Fruit fly (Drosophila melanogaster): ENCODE results near the gene CG42481.

The CG42481 gene

dm6 chr3L:13295675-13296074 is 3.1 kb downstream of the CG42481 start:
- TF ChIP-seq CG33017 (tag; optimal IDR thresholded peaks at IDR 0.05) = no peak
- TF ChIP-seq CG7045 (GFP tag; optimal IDR thresholded peaks at IDR 0.05) = no peak
- no peak for TF ChIP-seq ovo (GFP tag; optimal IDR thresholded peaks at IDR 0.05)
- no peak for TF ChIP-seq Crg-1 (GFP tag; optimal IDR thresholded peaks at IDR 0.05)
- no peak for TF ChIP-seq cic (GFP tag; optimal IDR thresholded peaks at IDR 0.05)
- TF ChIP-seq cnc (optimal IDR thresholded peaks at IDR 0.05) = no peak
- TF ChIP-seq toe (GFP tag; optimal IDR thresholded peaks at IDR 0.05) = no peak
- TF ChIP-seq CG14711 (tag; optimal IDR thresholded peaks at IDR 0.05) = no peak
- TF ChIP-seq tj (GFP tag; optimal IDR thresholded peaks at IDR 0.05) = no peak
- no peak for TF ChIP-seq CG5204 (GFP tag; optimal IDR thresholded peaks at IDR 0.05)
- no peak for TF ChIP-seq CG11617 (GFP tag; optimal IDR thresholded peaks at IDR 0.05)

dm6 chr3L:13288161-13288560 is 10.7 kb downstream of the CG42481 start:
- no peak for TF ChIP-seq Crg-1 (GFP tag; optimal IDR thresholded peaks at IDR 0.05)
- no peak for TF ChIP-seq CG33017 (tag; optimal IDR thresholded peaks at IDR 0.05)
- no peak for TF ChIP-seq CG1620 (GFP tag; optimal IDR thresholded peaks at IDR 0.05)
- TF ChIP-seq kay (GFP tag; ENCODE audit: borderline replicate concordance) = no peak
- TF ChIP-seq CG14711 (tag; optimal IDR thresholded peaks at IDR 0.05) = no peak
- TF ChIP-seq CG7045 (GFP tag; optimal IDR thresholded peaks at IDR 0.05) = no peak
- TF ChIP-seq tj (GFP tag; optimal IDR thresholded peaks at IDR 0.05) = peak; percentile 19

dm6 chr3L:13286640-13287039 is 12.2 kb downstream of the CG42481 start:
- no peak for TF ChIP-seq CG14711 (tag; optimal IDR thresholded peaks at IDR 0.05)
- TF ChIP-seq tj (GFP tag; optimal IDR thresholded peaks at IDR 0.05) = peak; percentile 78

- TF ChIP-seq kay (GFP tag; ENCODE audit: borderline replicate concordance) (no peak), toe (GFP tag; optimal IDR thresholded peaks at IDR 0.05) (peak; percentile 10)
These were observed 14.5 kb downstream of the CG42481 start for dm6 chr3L:13284308-13284707.

- TF ChIP-seq Crg-1 (GFP tag; optimal IDR thresholded peaks at IDR 0.05) (no peak), tj (GFP tag; optimal IDR thresholded peaks at IDR 0.05) (peak; percentile 75)
These were observed 16.8 kb downstream of the CG42481 start for dm6 chr3L:13282039-13282438.

- TF ChIP-seq pad (GFP tag; optimal IDR thresholded peaks at IDR 0.05) = no peak
- TF ChIP-seq toe (GFP tag; optimal IDR thresholded peaks at IDR 0.05) = no peak
- no peak for TF ChIP-seq CG7045 (GFP tag; optimal IDR thresholded peaks at IDR 0.05)
- no peak for TF ChIP-seq Clk (GFP tag; optimal IDR thresholded peaks at IDR 0.05)
- no peak for TF ChIP-seq cnc (optimal IDR thresholded peaks at IDR 0.05)
- no peak for TF ChIP-seq Mnt (GFP tag; optimal IDR thresholded peaks at IDR 0.05)
- TF ChIP-seq kay (GFP tag; ENCODE audit: borderline replicate concordance) = no peak
- TF ChIP-seq ovo (GFP tag; optimal IDR thresholded peaks at IDR 0.05) = no peak
- TF ChIP-seq CG12768 (GFP tag; optimal IDR thresholded peaks at IDR 0.05) = no peak
- no peak for TF ChIP-seq Hr96 (GFP tag; optimal IDR thresholded peaks at IDR 0.05)
- TF ChIP-seq CG14711 (tag; optimal IDR thresholded peaks at IDR 0.05) = no peak
- TF ChIP-seq bab1 (GFP tag; optimal IDR thresholded peaks at IDR 0.05) = no peak
These were observed 27.5 kb downstream of the CG42481 start for dm6 chr3L:13271282-13271681.

dm6 chr3L:13267893-13268292 is 30.9 kb downstream of the CG42481 start:
- TF ChIP-seq CG33017 (tag; optimal IDR thresholded peaks at IDR 0.05) (no peak), CG14711 (tag; optimal IDR thresholded peaks at IDR 0.05) (no peak), ovo (GFP tag; optimal IDR thresholded peaks at IDR 0.05) (no peak), tj (GFP tag; optimal IDR thresholded peaks at IDR 0.05) (no peak), CG1620 (GFP tag; optimal IDR thresholded peaks at IDR 0.05) (no peak), cic (GFP tag; optimal IDR thresholded peaks at IDR 0.05) (no peak), CG7101 (tag; optimal IDR thresholded peaks at IDR 0.05) (no peak), CG11617 (GFP tag; optimal IDR thresholded peaks at IDR 0.05) (no peak), bab1 (GFP tag; optimal IDR thresholded peaks at IDR 0.05) (no peak), CG7045 (GFP tag; optimal IDR thresholded peaks at IDR 0.05) (no peak), cnc (optimal IDR thresholded peaks at IDR 0.05) (no peak), Crg-1 (GFP tag; optimal IDR thresholded peaks at IDR 0.05) (no peak), Hr96 (GFP tag; optimal IDR thresholded peaks at IDR 0.05) (no peak)

- TF ChIP-seq cnc (optimal IDR thresholded peaks at IDR 0.05) (no peak), bab1 (GFP tag; optimal IDR thresholded peaks at IDR 0.05) (peak; percentile 21)
These were observed 31.6 kb downstream of the CG42481 start for dm6 chr3L:13267254-13267653.

- no peak for TF ChIP-seq toe (GFP tag; optimal IDR thresholded peaks at IDR 0.05)
- no peak for TF ChIP-seq Clk (GFP tag; optimal IDR thresholded peaks at IDR 0.05)
These were observed 32.7 kb downstream of the CG42481 start for dm6 chr3L:13266078-13266477.
